Fruit fly (Drosophila melanogaster): ENCODE results near the gene slgA.
A peak's percentile ranks its signal among the peaks of the same experiment; 100 is the strongest.

The slgA gene

dm6 chrX:21345036-21345500 lies 28.7 kb upstream of the slgA start, which contains the start of gene dod (continued):
- TF ChIP-seq Fer3 (tag; optimal IDR thresholded peaks at IDR 0.05) (peak; percentile 33), CG7839 (tag; optimal IDR thresholded peaks at IDR 0.05) (no peak), Dek (tag; optimal IDR thresholded peaks at IDR 0.05) (peak; percentile 43), ems (GFP tag; optimal IDR thresholded peaks at IDR 0.05) (peak; percentile 44), unc-4 (GFP tag; IDR thresholded peaks at IDR 0.05; ENCODE audit: partially characterized antibody) (peak; percentile 79), CG4360 (GFP tag; IDR thresholded peaks at IDR 0.05) (no peak), Mad (GFP tag; optimal IDR thresholded peaks at IDR 0.05) (peak; percentile 35), cg (GFP tag; optimal IDR thresholded peaks at IDR 0.05) (no peak), Opbp (GFP tag; IDR thresholded peaks at IDR 0.05; ENCODE audit: partially characterized antibody) (peak; percentile 81), CG15073 (GFP tag; optimal IDR thresholded peaks at IDR 0.05) (no peak), CG13287 (GFP tag; IDR thresholded peaks at IDR 0.05; ENCODE audit: partially characterized antibody) (peak; percentile 86), CG11723 (GFP tag; optimal IDR thresholded peaks at IDR 0.05) (no peak), CG43689 (GFP tag; IDR thresholded peaks at IDR 0.05) (no peak), fru (optimal IDR thresholded peaks at IDR 0.05) (no peak), CG32532 (GFP tag; IDR thresholded peaks at IDR 0.05) (peak; percentile 69), Xrp1 (GFP tag; IDR thresholded peaks at IDR 0.05) (peak; percentile 44), CG17186 (GFP tag; optimal IDR thresholded peaks at IDR 0.05) (peak; percentile 55), Hmr (GFP tag; optimal IDR thresholded peaks at IDR 0.05) (no peak), CG12659 (GFP tag; optimal IDR thresholded peaks at IDR 0.05) (peak; percentile 83), sisA (GFP tag; IDR thresholded peaks at IDR 0.05) (peak; percentile 30; the same call in 1 of the 2 replicates), jigr1 (GFP tag; IDR thresholded peaks at IDR 0.05) (no peak), CkIIα-i1 (GFP tag; IDR thresholded peaks at IDR 0.05) (no peak), lilli (GFP tag; optimal IDR thresholded peaks at IDR 0.05) (peak; percentile 75), danr (GFP tag; IDR thresholded peaks at IDR 0.05) (no peak), slou (GFP tag; optimal IDR thresholded peaks at IDR 0.05) (no peak), z (GFP tag; IDR thresholded peaks at IDR 0.05) (no peak), sd (tag; optimal IDR thresholded peaks at IDR 0.05) (peak; percentile 93), tin (GFP tag; optimal IDR thresholded peaks at IDR 0.05) (peak; percentile 44), CG14860 (GFP tag; IDR thresholded peaks at IDR 0.05; ENCODE audit: partially characterized antibody) (peak; percentile 62; the same call in 2 of the 3 replicates), bsh (GFP tag; optimal IDR thresholded peaks at IDR 0.05) (peak in 1 of 2 experiments; percentile 56), Deaf1 (tag; optimal IDR thresholded peaks at IDR 0.05) (peak; percentile 19), Meics (GFP tag; optimal IDR thresholded peaks at IDR 0.05) (no peak), NFAT (GFP tag; IDR thresholded peaks at IDR 0.05) (peak; percentile 61; the same call in 1 of the 2 replicates), CG12391 (tag; optimal IDR thresholded peaks at IDR 0.05) (peak; percentile 63), Antp (GFP tag; optimal IDR thresholded peaks at IDR 0.05) (peak; percentile 54), CG8478 (optimal IDR thresholded peaks at IDR 0.05) (no peak), CG8944 (GFP tag; optimal IDR thresholded peaks at IDR 0.05) (peak; percentile 42), sna (GFP tag; IDR thresholded peaks at IDR 0.05; ENCODE audit: partially characterized antibody) (peak; percentile 68), caup (GFP tag; optimal IDR thresholded peaks at IDR 0.05; ENCODE audit: severe bottlenecking) (peak; percentile 24), stwl (tag; optimal IDR thresholded peaks at IDR 0.05) (peak; percentile 70), ssp (GFP tag; IDR thresholded peaks at IDR 0.05) (no peak), Atf-2 (GFP tag; optimal IDR thresholded peaks at IDR 0.05) (no peak), CG2116 (GFP tag; optimal IDR thresholded peaks at IDR 0.05) (peak; percentile 72), abd-A (tag; optimal IDR thresholded peaks at IDR 0.05) (no peak), maf-S (GFP tag; optimal IDR thresholded peaks at IDR 0.05) (no peak), pb (GFP tag; optimal IDR thresholded peaks at IDR 0.05) (no peak), Ravus (GFP tag; IDR thresholded peaks at IDR 0.05) (no peak), CG8359 (GFP tag; optimal IDR thresholded peaks at IDR 0.05; ENCODE audit: borderline replicate concordance) (no peak), CG15479 (GFP tag; optimal IDR thresholded peaks at IDR 0.05) (no peak), CG9876 (GFP tag; optimal IDR thresholded peaks at IDR 0.05) (peak; percentile 22), CG34224 (GFP tag; IDR thresholded peaks at IDR 0.05; ENCODE audit: partially characterized antibody) (peak; percentile 65; the same call in 2 of the 3 replicates)

Data from whole organism, embryonic.